Worm (Caenorhabditis elegans): ENCODE measurements around the gene cdf-1.

DNA sequence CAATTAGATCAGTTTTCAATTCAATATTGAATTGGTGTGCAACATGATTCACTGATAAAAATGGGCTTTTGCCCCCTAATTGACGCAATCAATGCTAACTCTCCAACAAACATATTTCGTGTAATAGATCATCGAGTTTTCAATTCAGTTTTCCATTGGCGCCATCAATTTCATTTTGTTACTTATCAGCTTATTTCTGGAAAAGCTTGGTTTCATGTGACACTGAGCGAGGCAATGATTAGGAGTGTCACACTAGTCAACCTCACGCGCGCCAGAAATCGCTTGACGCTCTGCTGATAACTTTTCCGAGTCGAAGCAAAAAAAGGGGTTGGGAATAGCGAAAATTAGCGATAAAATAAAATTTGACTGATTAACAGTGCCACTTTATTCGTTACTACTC, 13.6 kb upstream of the cdf-1 start, which contains the start of gene ets-4:
- TF ChIP-seq unc-86 (tag; optimal IDR thresholded peaks at IDR 0.05), result no peak
- no peak for TF ChIP-seq rnt-1 (tag; optimal IDR thresholded peaks at IDR 0.05)
- no peak for TF ChIP-seq unc-62 (GFP tag; optimal IDR thresholded peaks at IDR 0.05)
- no peak for TF ChIP-seq nhr-12 (tag; optimal IDR thresholded peaks at IDR 0.05)
- no peak for TF ChIP-seq fos-1 (tag; optimal IDR thresholded peaks at IDR 0.05)
- TF ChIP-seq jun-1 (tag; optimal IDR thresholded peaks at IDR 0.05), result peak; percentile 40
- TF ChIP-seq nhr-11 (tag; optimal IDR thresholded peaks at IDR 0.05), result no peak
- TF ChIP-seq fkh-10 (GFP tag; optimal IDR thresholded peaks at IDR 0.05), result no peak
- no peak for TF ChIP-seq nhr-47 (tag; optimal IDR thresholded peaks at IDR 0.05)
- no peak for TF ChIP-seq vab-15 (tag; optimal IDR thresholded peaks at IDR 0.05)
- no peak for TF ChIP-seq efl-1 (optimal IDR thresholded peaks at IDR 0.05)
- peak in 1 of 2 experiments; percentile 45 for TF ChIP-seq efl-1 (GFP tag; optimal IDR thresholded peaks at IDR 0.05 in 1 of 2)
- TF ChIP-seq aly-2 (tag; optimal IDR thresholded peaks at IDR 0.05), result no peak
- no peak for TF ChIP-seq nhr-84 (tag; optimal IDR thresholded peaks at IDR 0.05)
- TF ChIP-seq lin-14 (GFP tag; optimal IDR thresholded peaks at IDR 0.05), result peak; percentile 4
